Fruit fly (Drosophila melanogaster): ENCODE results near the gene CG31821.
A peak's percentile ranks its signal among the peaks of the same experiment; 100 is the strongest.

Gene CG31821

DNA sequence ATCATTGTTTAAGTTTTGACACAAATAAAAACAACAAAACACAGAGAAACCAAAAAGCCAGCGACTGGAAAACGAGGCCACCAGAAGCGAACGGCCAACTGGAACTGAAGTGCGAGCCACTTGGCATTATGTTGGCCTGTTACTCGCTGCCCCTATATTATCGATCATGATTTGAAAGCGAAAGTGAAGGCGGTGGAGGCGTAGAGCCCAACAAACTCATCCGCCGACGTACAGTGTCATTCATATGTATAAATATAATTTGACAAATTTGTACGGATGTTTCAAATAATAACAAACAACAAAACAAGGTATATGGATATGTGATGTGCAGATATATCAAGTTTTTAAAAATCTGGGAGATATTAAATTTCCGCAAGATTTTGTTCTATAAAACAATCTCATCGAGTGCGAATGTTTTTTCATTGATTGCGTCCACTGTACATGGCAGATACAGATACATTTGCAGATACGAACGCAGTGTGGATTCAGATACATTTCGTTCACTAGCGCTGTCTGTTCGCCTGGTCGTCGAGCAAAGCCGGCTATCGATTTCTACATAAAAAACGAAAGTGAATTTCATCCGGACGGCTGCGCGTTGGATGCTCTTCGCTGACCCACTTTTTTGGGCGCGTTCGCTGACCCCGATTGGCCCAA, 8.9 kb upstream of the CG31821 start (continued):
- TF ChIP-seq achi (GFP tag; optimal IDR thresholded peaks at IDR 0.05) (peak; percentile 96), CG11902 (GFP tag; optimal IDR thresholded peaks at IDR 0.05) (peak; percentile 95), Eip75B (GFP tag; optimal IDR thresholded peaks at IDR 0.05) (peak; percentile 97), CG6854 (GFP tag; optimal IDR thresholded peaks at IDR 0.05) (peak; percentile 73), dsx (GFP tag; optimal IDR thresholded peaks at IDR 0.05; ENCODE audit: poor library complexity, severe bottlenecking) (peak; percentile 91), Hr4 (GFP tag; optimal IDR thresholded peaks at IDR 0.05) (peak; percentile 99), CG11294 (GFP tag; IDR thresholded peaks at IDR 0.05) (peak; percentile 88), fd59A (GFP tag; optimal IDR thresholded peaks at IDR 0.05) (peak; percentile 97), CG16779 (tag; optimal IDR thresholded peaks at IDR 0.05) (peak; percentile 90), Sox102F (GFP tag; optimal IDR thresholded peaks at IDR 0.05) (peak; percentile 98), acj6 (GFP tag; optimal IDR thresholded peaks at IDR 0.05) (peak; percentile 98), Met (GFP tag; optimal IDR thresholded peaks at IDR 0.05) (peak; percentile 97), dac (GFP tag; optimal IDR thresholded peaks at IDR 0.05) (peak; percentile 86), Hr39 (GFP tag; optimal IDR thresholded peaks at IDR 0.05) (peak; percentile 99), fd85E (GFP tag; optimal IDR thresholded peaks at IDR 0.05) (peak; percentile 93), CG3919 (GFP tag; optimal IDR thresholded peaks at IDR 0.05) (peak; percentile 95), CG6808 (GFP tag; optimal IDR thresholded peaks at IDR 0.05) (peak; percentile 91), pdm3 (GFP tag; optimal IDR thresholded peaks at IDR 0.05) (peak; percentile 98), Ets96B (tag; optimal IDR thresholded peaks at IDR 0.05) (peak; percentile 96), CG8119 (GFP tag; IDR thresholded peaks at IDR 0.05) (peak; percentile 95), CG8319 (GFP tag; optimal IDR thresholded peaks at IDR 0.05) (peak; percentile 97), CG6163 (GFP tag; IDR thresholded peaks at IDR 0.05) (peak; percentile 96), svp (GFP tag) (no peak), net (GFP tag; optimal IDR thresholded peaks at IDR 0.05) (peak; percentile 97), lz (GFP tag; optimal IDR thresholded peaks at IDR 0.05) (peak; percentile 99), Hr38 (GFP tag; optimal IDR thresholded peaks at IDR 0.05) (peak; percentile 22), CG11762 (GFP tag; optimal IDR thresholded peaks at IDR 0.05; ENCODE audit: insufficient read depth) (peak; percentile 94), CG10631 (GFP tag; optimal IDR thresholded peaks at IDR 0.05) (peak; percentile 96), OdsH (GFP tag; optimal IDR thresholded peaks at IDR 0.05) (peak; percentile 98), CG6792 (GFP tag; optimal IDR thresholded peaks at IDR 0.05) (peak; percentile 97), Eip93F (GFP tag; optimal IDR thresholded peaks at IDR 0.05) (peak; percentile 80), Lpt (GFP tag; optimal IDR thresholded peaks at IDR 0.05) (peak; percentile 92)

DNA sequence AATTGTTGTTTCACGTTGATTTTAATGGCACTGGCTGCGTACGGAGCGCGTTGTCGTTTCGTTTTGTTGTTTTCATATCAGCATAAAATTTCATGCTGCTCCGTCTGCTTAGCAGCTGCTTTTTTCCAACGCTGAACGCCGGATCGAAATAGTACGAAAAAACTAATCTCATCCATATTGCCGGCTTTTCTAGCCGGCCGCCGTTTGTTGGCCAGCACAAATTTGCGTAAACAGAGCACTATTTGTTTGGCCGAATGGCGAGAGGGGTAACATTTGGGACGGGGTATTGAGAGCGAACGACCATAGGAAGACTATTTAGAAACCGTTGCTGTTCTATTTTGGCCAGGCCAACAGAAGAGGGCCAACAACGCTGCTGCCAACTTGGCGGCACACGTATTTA, 7.6 kb upstream of the CG31821 start:
- peak; percentile 96 for TF ChIP-seq fkh (GFP tag; optimal IDR thresholded peaks at IDR 0.05)
- no peak for TF ChIP-seq CG9139 (GFP tag; optimal IDR thresholded peaks at IDR 0.05)
- TF ChIP-seq dac (GFP tag; optimal IDR thresholded peaks at IDR 0.05) = no peak
- TF ChIP-seq fd85E (GFP tag; optimal IDR thresholded peaks at IDR 0.05) = no peak
- no peak for TF ChIP-seq OdsH (GFP tag; optimal IDR thresholded peaks at IDR 0.05)
- no peak for TF ChIP-seq ss (GFP tag; optimal IDR thresholded peaks at IDR 0.05)

DNA sequence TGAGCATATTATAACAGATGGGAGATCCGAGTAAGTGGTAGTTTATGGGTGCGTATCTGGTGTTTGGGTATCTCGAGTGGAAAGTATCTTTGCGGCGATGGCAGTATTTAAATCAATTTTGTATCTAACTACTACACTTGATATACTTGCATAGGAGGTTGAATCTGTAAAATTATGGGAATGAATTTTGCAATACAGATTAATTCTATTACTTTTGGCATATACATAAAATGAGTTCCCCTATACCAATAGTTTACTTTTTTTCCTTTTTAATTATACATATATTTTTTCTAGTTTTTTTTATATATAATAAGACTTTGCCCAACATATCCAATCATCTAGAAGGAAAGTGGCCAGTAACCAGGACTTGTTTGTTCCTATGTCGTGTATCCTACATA, 7.1 kb upstream of the CG31821 start:
- TF ChIP-seq svp (GFP tag) = peak; percentile 11
- no peak for TF ChIP-seq Blimp-1 (GFP tag; optimal IDR thresholded peaks at IDR 0.05)
- TF ChIP-seq CG16779 (tag; optimal IDR thresholded peaks at IDR 0.05) = no peak
- TF ChIP-seq CG6792 (GFP tag; optimal IDR thresholded peaks at IDR 0.05) = peak; percentile 8
- peak; percentile 81 for TF ChIP-seq CG3032 (tag; optimal IDR thresholded peaks at IDR 0.05)
- TF ChIP-seq esn (GFP tag; optimal IDR thresholded peaks at IDR 0.05) = no peak
- TF ChIP-seq ss (GFP tag; optimal IDR thresholded peaks at IDR 0.05) = peak; percentile 39 to 62
- TF ChIP-seq Sox14 (GFP tag; optimal IDR thresholded peaks at IDR 0.05) = no peak
- TF ChIP-seq CG10669 (GFP tag; optimal IDR thresholded peaks at IDR 0.05) = peak; percentile 64
- no peak for TF ChIP-seq CG4318 (GFP tag; optimal IDR thresholded peaks at IDR 0.05)
- TF ChIP-seq Gug (GFP tag; IDR thresholded peaks at IDR 0.05) = no peak
- peak; percentile 58 for TF ChIP-seq spab (GFP tag; optimal IDR thresholded peaks at IDR 0.05)
- TF ChIP-seq Lpt (GFP tag; optimal IDR thresholded peaks at IDR 0.05) = no peak
- peak; percentile 11 for TF ChIP-seq CG1621 (tag; optimal IDR thresholded peaks at IDR 0.05)
- no peak for TF ChIP-seq dac (GFP tag; optimal IDR thresholded peaks at IDR 0.05)
- no peak for TF ChIP-seq CG7368 (GFP tag; optimal IDR thresholded peaks at IDR 0.05)
- no peak for TF ChIP-seq eg (GFP tag; IDR thresholded peaks at IDR 0.05)
- TF ChIP-seq Eip75B (GFP tag; optimal IDR thresholded peaks at IDR 0.05) = no peak
- no peak for TF ChIP-seq fkh (GFP tag; optimal IDR thresholded peaks at IDR 0.05)
- no peak for TF ChIP-seq CG32006 (GFP tag; optimal IDR thresholded peaks at IDR 0.05)
- no peak for TF ChIP-seq CG8319 (GFP tag; optimal IDR thresholded peaks at IDR 0.05)
- TF ChIP-seq Sox15 (GFP tag; optimal IDR thresholded peaks at IDR 0.05) = no peak
